Fruit fly (Drosophila melanogaster) whole organism, embryonic: ENCODE measurements around the gene AlaRS.

Experiments
- Ada2b ChIP-seq: fragments of 200-800 bp; sonication (Bioruptor generic); IDR thresholded peaks from 2 replicates; pipeline ENCODE4 v1.3.6; 2022; ENCODE audit warnings: missing biosample characterization, missing genetic modification characterization
- CG10274 ChIP-seq: fragments of 200-800 bp; sonication (Bioruptor generic); optimal IDR thresholded peaks from 3 replicates; lab custom pipeline; 2017; ENCODE audit warnings: missing biosample characterization, mild to moderate bottlenecking, missing genetic modification characterization
- CG12236 ChIP-seq: fragments of 200-800 bp; sonication (Bioruptor generic); optimal IDR thresholded peaks from 2 replicates; lab custom pipeline; 2016; ENCODE audit warnings: missing biosample characterization, missing genetic modification characterization
- CG1233 ChIP-seq: fragments of 200-800 bp; sonication (Bioruptor generic); optimal IDR thresholded peaks from 4 replicates; lab custom pipeline; 2018; ENCODE audit warnings: missing biosample characterization, mild to moderate bottlenecking, missing genetic modification characterization
- CG15073 ChIP-seq: fragments of 200-800 bp; sonication (Bioruptor generic); optimal IDR thresholded peaks from 2 replicates; lab custom pipeline; 2016; ENCODE audit warnings: missing biosample characterization, missing genetic modification characterization
- CG1603 ChIP-seq: fragments of 200-800 bp; sonication (Bioruptor generic); optimal IDR thresholded peaks from 2 replicates; lab custom pipeline; 2019; ENCODE audit warnings: missing biosample characterization, mild to moderate bottlenecking, missing genetic modification characterization, moderate library complexity
- CG5245 ChIP-seq: fragments of 200-800 bp; sonication (Bioruptor generic); optimal IDR thresholded peaks from 3 replicates; lab custom pipeline; 2016; ENCODE audit warnings: missing biosample characterization, missing genetic modification characterization
- CG6175 ChIP-seq: fragments of 200-800 bp; sonication (Bioruptor generic); IDR thresholded peaks from 3 replicates; pipeline ENCODE4 v1.3.6; 2022; ENCODE audit warnings: missing biosample characterization, missing genetic modification characterization
- CG7745 ChIP-seq: fragments of 200-800 bp; sonication (Bioruptor generic); optimal IDR thresholded peaks from 2 replicates; lab custom pipeline; 2018; ENCODE audit warnings: missing biosample characterization, mild to moderate bottlenecking, missing genetic modification characterization, moderate library complexity
- ap ChIP-seq: fragments of 200-800 bp; sonication (Bioruptor generic); IDR thresholded peaks from 2 replicates; pipeline ENCODE4 v1.3.6; 2022; ENCODE audit warnings: missing biosample characterization, missing genetic modification characterization
- da ChIP-seq: fragments of 200-800 bp; sonication (Bioruptor generic); optimal IDR thresholded peaks from 2 replicates; lab custom pipeline; 2016; ENCODE audit warnings: missing biosample characterization, missing genetic modification characterization
- sens-2 ChIP-seq: fragments of 200-800 bp; sonication (Bioruptor generic); IDR thresholded peaks from 2 replicates; pipeline ENCODE4 v1.3.6; 2022; ENCODE audit warnings: missing biosample characterization, missing genetic modification characterization
- wek ChIP-seq: fragments of 200-800 bp; sonication (Bioruptor generic); optimal IDR thresholded peaks from 3 replicates; lab custom pipeline; 2018; ENCODE audit warnings: missing biosample characterization, mild to moderate bottlenecking, missing genetic modification characterization, moderate library complexity
- z ChIP-seq: fragments of 200-800 bp; sonication (Bioruptor generic); IDR thresholded peaks from 3 replicates; pipeline ENCODE4 v1.3.6; 2022; ENCODE audit warnings: missing biosample characterization, missing genetic modification characterization

DNA sequence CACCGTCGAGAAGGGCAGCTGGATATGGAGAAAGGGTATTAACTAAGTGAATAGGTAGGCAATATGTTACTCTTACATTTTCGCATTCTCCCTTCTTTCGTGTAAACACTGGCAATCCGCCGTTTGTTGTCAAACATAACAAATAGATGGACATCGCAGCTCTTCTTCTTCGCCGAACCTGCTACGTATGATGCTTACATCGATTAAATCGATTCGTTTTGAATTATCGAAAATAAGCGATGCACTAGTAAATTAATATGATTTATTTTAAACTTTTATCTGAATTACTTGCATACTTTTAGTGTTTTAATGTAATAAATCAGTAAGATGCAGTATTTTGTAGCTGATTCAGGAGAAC is 21.3 kb upstream of the AlaRS start, which contains the start of gene fy:
- TF ChIP-seq CG6175 (GFP tag; lab: Robert Waterston, UW) = no peak
- no peak for TF ChIP-seq CG5245
- TF ChIP-seq CG10274 = no peak
- no peak for TF ChIP-seq wek
- TF ChIP-seq sens-2 (GFP tag; lab: Robert Waterston, UW) = no peak
- no peak for TF ChIP-seq ap
- TF ChIP-seq CG7745 = no peak
- no peak for TF ChIP-seq CG1233 (GFP tag; lab: Kevin White, UChicago)
- no peak for TF ChIP-seq CG12236 (GFP tag; lab: Kevin White, UChicago)
- TF ChIP-seq Ada2b = no peak
- no peak for TF ChIP-seq z (GFP tag; lab: Robert Waterston, UW)
- no peak for TF ChIP-seq CG15073 (GFP tag; lab: Kevin White, UChicago)
- TF ChIP-seq da = no peak
- no peak for TF ChIP-seq CG1603 (tag; lab: Kevin White, UChicago)
